Worm (Caenorhabditis elegans) whole organism, midembryonic: ENCODE measurements around the gene ztf-22.
A peak's percentile ranks its signal among the peaks of the same experiment; 100 is the strongest.
"Not testable (repeated sequence)": the region's sequence is repeated elsewhere in the genome, so short reads cannot be mapped to it uniquely, and the experiment has no call there.

Experiments used
- T22C8.4 ChIP-seq: fragments of 200-800 bp; sonication (Bioruptor generic); IDR thresholded peaks from 2 replicates; pipeline ENCODE4 v1.3.6; 2022; ENCODE audit warnings: missing genetic modification characterization, missing compliant biosample characterization
- cog-1 ChIP-seq: sonication (generic microtip); optimal IDR thresholded peaks from 2 replicates; lab custom pipeline; 2016; ENCODE audit warnings: missing genetic modification characterization, missing compliant biosample characterization
- flt-1 ChIP-seq: fragments of 200-800 bp; sonication (Bioruptor generic); IDR thresholded peaks from 2 replicates; pipeline ENCODE4 v1.3.6; 2022; ENCODE audit warnings: missing genetic modification characterization, missing compliant biosample characterization
- klf-2 ChIP-seq: fragments of 200-800 bp; sonication (Bioruptor generic); conservative IDR thresholded peaks from 2 replicates; pipeline ENCODE4 v1.3.6; 2022; ENCODE audit warnings: missing genetic modification reagents, missing genetic modification characterization, missing compliant biosample characterization
- med-1 ChIP-seq: sonication (generic microtip); optimal IDR thresholded peaks from 2 replicates; lab custom pipeline; 2017; ENCODE audit warnings: missing genetic modification characterization, mild to moderate bottlenecking, missing compliant biosample characterization, antibody characterized with exemption, missing genetic modification reagents; ENCODE audit not compliant: insufficient read depth
- ref-1 ChIP-seq: fragments of 200-800 bp; sonication (Bioruptor generic); conservative IDR thresholded peaks from 2 replicates; pipeline ENCODE4 v1.3.6; 2022; ENCODE audit warnings: missing genetic modification reagents, missing genetic modification characterization, missing compliant biosample characterization
- tab-1 ChIP-seq: fragments of 200-800 bp; sonication (Bioruptor generic); IDR thresholded peaks from 2 replicates; pipeline ENCODE4 v1.3.6; 2022; ENCODE audit warnings: missing genetic modification characterization, missing compliant biosample characterization
- ztf-23 ChIP-seq: fragments of 200-800 bp; sonication (Bioruptor generic); IDR thresholded peaks from 2 replicates; pipeline ENCODE4 v1.3.6; 2022; ENCODE audit warnings: missing genetic modification reagents, missing genetic modification characterization, missing compliant biosample characterization
- ztf-29 ChIP-seq: fragments of 200-800 bp; sonication (Bioruptor generic); IDR thresholded peaks from 2 replicates; pipeline ENCODE4 v1.3.6; 2022; ENCODE audit warnings: missing genetic modification reagents, missing genetic modification characterization, missing compliant biosample characterization

Gene ztf-22

DNA sequence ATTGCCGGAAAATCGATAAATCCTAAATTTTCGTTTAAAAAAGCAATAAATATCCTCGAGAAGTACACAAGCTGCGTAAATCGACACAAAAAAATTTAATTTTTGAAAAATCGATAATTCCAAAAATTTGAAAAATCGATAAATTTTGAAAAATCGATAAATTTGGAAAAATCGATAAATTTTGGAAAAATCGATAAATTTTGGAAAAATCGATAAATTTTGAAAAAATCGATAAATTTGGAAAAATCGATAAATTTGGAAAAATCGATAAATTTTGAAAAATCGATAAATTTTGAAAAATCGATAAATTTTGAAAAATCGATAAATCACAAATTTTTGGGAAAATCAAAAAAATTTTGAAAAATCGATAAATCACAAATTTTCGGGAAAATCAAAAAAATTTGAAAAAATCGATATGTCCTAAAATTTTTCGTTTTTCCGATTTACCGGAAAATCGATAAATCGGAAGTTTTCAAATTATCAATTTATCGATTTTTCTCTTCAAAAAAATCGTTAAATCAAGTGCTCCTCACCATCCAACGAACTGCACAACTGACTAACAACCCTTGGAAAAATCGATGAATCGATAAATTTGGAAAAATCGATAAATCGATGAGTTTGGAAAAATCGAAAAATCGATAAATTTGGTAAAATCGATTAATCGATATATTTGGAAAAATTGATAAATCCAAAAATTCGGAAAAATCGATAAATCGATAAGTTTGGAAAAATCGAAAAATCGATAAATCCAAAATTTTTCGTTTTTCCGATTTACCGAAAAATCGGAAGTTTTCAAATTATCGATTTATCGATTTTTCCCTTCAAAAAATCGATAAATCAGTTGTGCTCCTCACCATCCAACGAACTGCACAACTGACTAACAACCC lies 30.3 kb upstream of the ztf-22 start:
- no peak for TF ChIP-seq ztf-23
- TF ChIP-seq klf-2 (GFP tag; lab: Robert Waterston, UW): no peak
- TF ChIP-seq tab-1 (GFP tag; lab: Robert Waterston, UW): no peak
- TF ChIP-seq ztf-29: no peak
- peak; percentile 100 for TF ChIP-seq T22C8.4 (GFP tag; lab: Robert Waterston, UW)

DNA sequence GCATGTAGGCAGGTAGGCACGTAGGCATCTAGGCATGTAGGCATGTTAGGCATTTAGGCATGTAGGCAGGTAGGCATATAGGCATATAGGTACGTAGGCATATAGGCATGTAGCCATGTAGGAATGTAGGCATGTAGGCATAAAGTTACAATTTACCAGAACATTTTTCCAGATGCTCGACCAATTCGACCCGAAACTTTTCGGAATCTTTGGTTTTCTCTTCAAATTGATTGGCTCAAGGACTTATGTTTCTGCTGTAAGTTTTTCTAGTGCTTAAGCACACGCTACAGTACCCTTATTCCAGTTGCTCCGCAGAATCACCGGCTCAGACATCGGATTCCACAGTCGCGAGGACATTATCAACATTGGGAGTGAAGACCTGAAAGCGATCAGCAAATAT lies 24.6 kb upstream of the ztf-22 start:
- no peak for TF ChIP-seq flt-1 (GFP tag; lab: Robert Waterston, UW)
- TF ChIP-seq ztf-29: no peak
- no peak for TF ChIP-seq cog-1
- TF ChIP-seq T22C8.4 (GFP tag; lab: Robert Waterston, UW): no peak
- TF ChIP-seq klf-2 (GFP tag; lab: Robert Waterston, UW): no peak
- no peak for TF ChIP-seq tab-1 (GFP tag; lab: Robert Waterston, UW)
- TF ChIP-seq med-1 (GFP tag; lab: Kevin White, UChicago): no peak
- no peak for TF ChIP-seq ref-1 (GFP tag; lab: Robert Waterston, UW)
- TF ChIP-seq ztf-23: no peak

DNA sequence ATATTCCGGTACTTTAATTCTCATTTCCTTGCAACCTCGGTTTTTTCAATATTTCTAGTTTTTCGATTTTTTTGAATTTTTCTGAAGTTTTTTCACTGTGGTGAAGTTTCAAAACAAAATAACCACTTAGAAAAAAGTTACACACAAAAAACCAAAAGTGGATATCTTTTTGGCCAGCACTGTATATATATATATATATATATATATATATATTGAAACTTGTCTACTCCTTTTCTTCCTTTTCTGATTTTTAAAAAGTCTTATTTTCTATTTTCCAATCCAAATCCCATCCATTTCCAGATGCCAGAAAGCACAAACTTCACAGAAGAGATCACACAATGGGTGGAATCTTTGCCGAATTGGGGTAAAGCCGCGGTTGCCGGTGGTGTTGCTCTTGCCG lies 23.4 kb upstream of the ztf-22 start, which contains the start of gene faxc-2:
Gene faxc-2 (plus strand): TSS at position 301 of the 400 bp plus-strand sequence.
- not testable (repeated sequence) for TF ChIP-seq ztf-23; ztf-29; flt-1 (GFP tag; lab: Robert Waterston, UW)

DNA sequence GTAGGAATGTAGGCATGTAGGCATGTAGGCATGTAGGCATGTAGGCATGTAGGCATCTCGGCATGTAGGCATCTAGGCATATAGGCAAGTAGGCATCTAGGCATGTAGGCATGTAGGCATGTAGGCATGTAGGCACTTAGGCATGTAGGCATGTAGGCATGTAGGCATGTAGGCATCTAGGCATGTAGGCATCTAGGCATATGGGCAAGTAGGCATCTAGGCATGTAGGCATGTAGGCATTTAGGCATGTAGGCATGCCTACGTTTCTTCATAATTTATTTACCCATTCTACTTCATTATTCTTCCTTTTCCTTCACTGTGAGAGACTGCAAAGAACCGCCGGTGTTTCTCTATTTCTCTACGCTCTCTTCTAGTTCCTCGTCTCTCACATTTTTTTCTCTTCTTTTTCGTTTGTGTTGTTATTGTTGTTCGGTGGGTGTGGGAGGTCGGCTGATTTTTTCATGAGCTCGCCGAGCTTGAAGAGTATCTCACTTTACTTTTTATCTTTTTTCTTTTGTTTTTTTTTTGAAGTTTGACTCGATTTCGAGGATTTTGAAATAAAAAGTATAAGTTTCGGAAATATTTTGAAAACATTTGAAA lies 18.8 kb upstream of the ztf-22 start:
- TF ChIP-seq tab-1 (GFP tag; lab: Robert Waterston, UW) (no peak), klf-2 (GFP tag; lab: Robert Waterston, UW) (no peak), med-1 (GFP tag; lab: Kevin White, UChicago) (no peak), cog-1 (no peak), flt-1 (GFP tag; lab: Robert Waterston, UW) (no peak), ztf-29 (no peak), ref-1 (GFP tag; lab: Robert Waterston, UW) (no peak), ztf-23 (no peak), T22C8.4 (GFP tag; lab: Robert Waterston, UW) (no peak)

DNA sequence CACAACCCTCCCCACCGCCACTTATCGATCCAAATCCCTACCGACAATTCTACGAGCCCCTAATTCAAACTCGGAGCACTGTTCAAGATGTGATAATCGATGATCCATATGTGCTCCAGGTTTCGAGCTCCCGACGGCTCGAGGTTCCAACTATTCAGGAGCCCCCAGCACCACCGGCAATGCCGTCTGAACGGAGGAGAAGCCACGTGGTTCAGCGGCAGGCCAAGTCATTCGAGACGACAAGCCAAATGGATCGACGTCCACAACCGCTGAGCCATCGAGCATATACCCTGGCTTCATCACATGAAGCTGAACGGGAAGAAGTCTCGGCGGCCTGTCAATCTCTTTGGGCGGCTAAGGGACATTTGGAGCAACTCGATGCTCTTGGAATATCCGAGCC lies 15.0 kb upstream of the ztf-22 start:
- TF ChIP-seq tab-1 (GFP tag; lab: Robert Waterston, UW) (no peak), ztf-29 (no peak), cog-1 (no peak), med-1 (GFP tag; lab: Kevin White, UChicago) (no peak), ref-1 (GFP tag; lab: Robert Waterston, UW) (no peak), flt-1 (GFP tag; lab: Robert Waterston, UW) (no peak), T22C8.4 (GFP tag; lab: Robert Waterston, UW) (no peak)

DNA sequence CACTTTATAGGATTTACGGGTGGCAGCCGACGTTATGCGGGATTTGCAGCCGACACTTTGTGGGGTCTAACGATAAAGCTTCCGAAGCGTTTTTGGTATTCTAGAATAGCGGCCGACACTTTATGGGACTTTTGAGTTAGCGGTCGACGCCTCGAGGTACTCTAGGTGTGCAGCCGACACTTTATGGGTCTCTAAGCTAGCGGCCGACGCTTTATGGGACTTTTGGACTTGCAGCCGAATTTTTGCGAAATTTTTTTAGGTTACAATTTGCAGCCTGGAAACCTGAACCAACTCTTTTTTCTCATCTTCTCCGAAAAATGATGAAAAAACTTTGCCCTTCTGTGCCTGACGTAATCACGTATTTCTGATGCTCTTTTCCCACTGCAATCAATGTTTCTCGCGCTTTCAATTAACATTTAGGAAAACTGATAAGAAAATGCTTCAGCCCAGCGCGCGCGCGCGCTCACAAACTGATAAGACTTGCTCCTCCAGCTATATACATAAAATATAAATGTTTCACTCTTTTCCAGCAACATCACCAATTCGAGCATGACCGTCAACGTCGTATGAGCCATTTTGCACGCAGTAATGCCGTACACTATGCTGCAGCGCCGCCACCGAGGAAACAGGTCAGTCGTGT lies 13.7 kb upstream of the ztf-22 start:
- no peak for TF ChIP-seq ztf-23
- no peak for TF ChIP-seq flt-1 (GFP tag; lab: Robert Waterston, UW)
- TF ChIP-seq med-1 (GFP tag; lab: Kevin White, UChicago): no peak
- TF ChIP-seq T22C8.4 (GFP tag; lab: Robert Waterston, UW): no peak
- no peak for TF ChIP-seq cog-1
- no peak for TF ChIP-seq tab-1 (GFP tag; lab: Robert Waterston, UW)
- no peak for TF ChIP-seq ztf-29
- no peak for TF ChIP-seq klf-2 (GFP tag; lab: Robert Waterston, UW)
- TF ChIP-seq ref-1 (GFP tag; lab: Robert Waterston, UW): no peak

DNA sequence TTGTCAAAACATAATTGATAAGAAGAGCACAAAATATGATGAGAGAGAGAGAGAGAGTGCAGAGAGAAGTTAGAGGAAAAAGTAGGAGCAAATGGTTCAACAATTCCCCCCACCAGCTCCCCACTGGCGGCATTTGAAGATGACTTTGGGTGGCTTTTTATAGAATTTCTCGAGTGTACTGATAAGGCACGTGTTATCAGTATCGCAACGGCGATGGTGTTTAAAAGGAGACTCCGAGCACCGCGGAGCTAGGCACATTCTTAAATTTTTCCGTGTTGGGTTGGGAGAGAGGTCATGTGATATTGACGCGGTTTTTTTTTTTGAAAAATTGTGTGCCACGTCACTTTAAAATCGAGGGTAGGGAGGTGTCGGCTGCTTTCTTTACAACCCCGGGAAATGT lies 12.9 kb upstream of the ztf-22 start:
- TF ChIP-seq med-1 (GFP tag; lab: Kevin White, UChicago): no peak
- no peak for TF ChIP-seq ztf-29
- no peak for TF ChIP-seq flt-1 (GFP tag; lab: Robert Waterston, UW)
- no peak for TF ChIP-seq klf-2 (GFP tag; lab: Robert Waterston, UW)

DNA sequence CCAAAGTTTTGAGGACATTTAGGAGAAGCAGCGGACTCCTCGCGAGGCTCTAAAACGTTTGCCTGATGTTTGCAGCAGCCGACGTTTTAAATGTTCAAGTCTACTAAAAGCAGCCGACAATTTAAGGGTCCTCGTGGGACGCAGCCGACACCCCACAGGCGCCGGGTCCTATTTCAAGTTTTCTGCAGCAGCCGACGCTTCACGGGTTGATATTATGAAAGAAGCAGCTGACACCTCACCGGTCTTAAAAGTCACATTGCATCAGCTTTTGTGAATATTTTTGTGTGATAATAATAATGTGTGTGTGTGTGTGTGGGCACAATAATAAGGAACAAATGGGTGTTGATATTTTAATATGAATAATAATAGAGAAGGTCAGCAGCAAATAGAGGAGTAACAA lies 12.3 kb upstream of the ztf-22 start:
- TF ChIP-seq ztf-23 (no peak), flt-1 (GFP tag; lab: Robert Waterston, UW) (no peak), klf-2 (GFP tag; lab: Robert Waterston, UW) (no peak), cog-1 (no peak), med-1 (GFP tag; lab: Kevin White, UChicago) (no peak), ztf-29 (no peak), T22C8.4 (GFP tag; lab: Robert Waterston, UW) (no peak), ref-1 (GFP tag; lab: Robert Waterston, UW) (no peak), tab-1 (GFP tag; lab: Robert Waterston, UW) (no peak)

DNA sequence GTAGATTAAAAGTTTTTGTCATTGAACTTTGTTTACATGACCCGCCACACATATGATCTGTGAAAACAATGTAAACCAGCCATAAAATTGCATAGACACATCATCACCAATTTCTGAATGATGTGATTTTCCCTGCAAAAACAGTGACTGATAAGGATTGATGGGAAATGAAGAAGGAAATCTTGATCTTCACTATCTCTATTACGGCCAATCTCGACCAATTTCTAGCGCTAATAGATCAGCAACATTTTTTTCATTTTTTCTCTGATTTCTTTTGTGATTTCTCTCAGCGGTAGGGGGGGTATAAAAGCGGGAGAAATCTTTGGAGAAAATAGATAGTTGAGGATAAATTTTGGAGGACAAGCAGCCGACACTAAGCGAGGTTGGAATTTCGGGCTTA lies 11.7 kb upstream of the ztf-22 start:
- no peak for TF ChIP-seq ztf-29
- no peak for TF ChIP-seq med-1 (GFP tag; lab: Kevin White, UChicago)

DNA sequence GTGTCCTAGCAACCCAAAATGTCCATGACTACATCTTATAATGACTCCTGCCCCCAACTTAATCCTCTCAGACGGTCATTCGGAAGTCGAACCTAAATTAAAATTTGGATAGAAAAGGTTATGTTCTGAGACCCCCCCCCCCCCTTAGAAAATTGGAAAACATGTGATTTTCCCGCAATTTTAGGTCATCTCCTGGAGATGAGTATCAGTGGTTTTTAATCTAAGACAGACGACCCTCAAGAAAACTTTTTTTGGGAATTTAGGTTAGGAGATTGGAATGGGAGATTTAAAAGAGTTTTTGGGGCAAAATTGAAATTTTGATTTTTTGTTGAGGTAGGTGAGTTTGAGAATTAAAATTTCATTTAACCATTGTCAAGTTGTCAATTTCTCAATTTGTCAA lies 7.9 kb upstream of the ztf-22 start:
- TF ChIP-seq ztf-23 (no peak), tab-1 (GFP tag; lab: Robert Waterston, UW) (no peak), T22C8.4 (GFP tag; lab: Robert Waterston, UW) (no peak), klf-2 (GFP tag; lab: Robert Waterston, UW) (no peak), cog-1 (no peak), ztf-29 (no peak), ref-1 (GFP tag; lab: Robert Waterston, UW) (no peak), med-1 (GFP tag; lab: Kevin White, UChicago) (no peak), flt-1 (GFP tag; lab: Robert Waterston, UW) (no peak)
